Fruit fly (Drosophila melanogaster): ENCODE measurements around the gene Ada2b.
A peak's percentile ranks its signal among the peaks of the same experiment; 100 is the strongest.

Gene Ada2b

dm6 chr3R:8208378-8209021, 31.8 kb downstream of the Ada2b start (continued):
- TF ChIP-seq CG34422 (GFP tag; IDR thresholded peaks at IDR 0.05) = no peak
- TF ChIP-seq sim (GFP tag; IDR thresholded peaks at IDR 0.05) = no peak
- no peak for TF ChIP-seq fu2 (GFP tag; optimal IDR thresholded peaks at IDR 0.05)
- TF ChIP-seq z (GFP tag; IDR thresholded peaks at IDR 0.05) = no peak
- no peak for TF ChIP-seq CG6689 (GFP tag; IDR thresholded peaks at IDR 0.05)
- no peak for TF ChIP-seq dm (GFP tag; optimal IDR thresholded peaks at IDR 0.05)
- TF ChIP-seq pan (optimal IDR thresholded peaks at IDR 0.05) = no peak
- no peak for TF ChIP-seq pan (GFP tag; optimal IDR thresholded peaks at IDR 0.05 in 1 of 2, IDR thresholded peaks at IDR 0.05 in 1 of 2)
- no peak for TF ChIP-seq CG7987 (GFP tag; optimal IDR thresholded peaks at IDR 0.05)
- TF ChIP-seq Dfd (GFP tag; optimal IDR thresholded peaks at IDR 0.05) = no peak
- TF ChIP-seq ase (GFP tag; IDR thresholded peaks at IDR 0.05) = no peak
- TF ChIP-seq nerfin-1 (tag; optimal IDR thresholded peaks at IDR 0.05) = no peak
- TF ChIP-seq CG5953 (GFP tag; IDR thresholded peaks at IDR 0.05) = no peak
- no peak for TF ChIP-seq CG4424 (GFP tag; optimal IDR thresholded peaks at IDR 0.05)
- TF ChIP-seq vnd (GFP tag; IDR thresholded peaks at IDR 0.05; ENCODE audit: partially characterized antibody) = 0 out of 3 replicates have a peak, but pooled peaks have one; percentile 25
- no peak for TF ChIP-seq Hr51 (GFP tag; optimal IDR thresholded peaks at IDR 0.05)
- no peak for TF ChIP-seq Lhr (GFP tag; optimal IDR thresholded peaks at IDR 0.05)
- no peak for TF ChIP-seq cas (GFP tag; IDR thresholded peaks at IDR 0.05)
- no peak for TF ChIP-seq Sox102F (GFP tag; optimal IDR thresholded peaks at IDR 0.05)
- TF ChIP-seq Hmr (GFP tag; optimal IDR thresholded peaks at IDR 0.05) = no peak
- TF ChIP-seq CHES-1-like (GFP tag; optimal IDR thresholded peaks at IDR 0.05) = no peak
- TF ChIP-seq CG1792 (GFP tag; optimal IDR thresholded peaks at IDR 0.05) = no peak
- TF ChIP-seq CG3847 (GFP tag; IDR thresholded peaks at IDR 0.05) = no peak
- no peak for TF ChIP-seq Ssrp (tag; optimal IDR thresholded peaks at IDR 0.05)
- no peak for TF ChIP-seq scrt (GFP tag; optimal IDR thresholded peaks at IDR 0.05)
- no peak for TF ChIP-seq CG13424 (tag; optimal IDR thresholded peaks at IDR 0.05)
- TF ChIP-seq pb (GFP tag; optimal IDR thresholded peaks at IDR 0.05) = no peak
- no peak for TF ChIP-seq CG14441 (GFP tag; IDR thresholded peaks at IDR 0.05)
- TF ChIP-seq Fer1 (GFP tag; optimal IDR thresholded peaks at IDR 0.05) = no peak
- TF ChIP-seq Mrtf (GFP tag; IDR thresholded peaks at IDR 0.05) = no peak
- no peak for TF ChIP-seq gt (GFP tag; IDR thresholded peaks at IDR 0.05)
- TF ChIP-seq luna (GFP tag; optimal IDR thresholded peaks at IDR 0.05) = no peak
- no peak for TF ChIP-seq TFAM (GFP tag; optimal IDR thresholded peaks at IDR 0.05)
- TF ChIP-seq CG2712 (tag; optimal IDR thresholded peaks at IDR 0.05) = no peak
- peak; percentile 65 for TF ChIP-seq Hey (tag; optimal IDR thresholded peaks at IDR 0.05)
- no peak for TF ChIP-seq gsb (GFP tag; IDR thresholded peaks at IDR 0.05)
- no peak for TF ChIP-seq CG15269 (tag; optimal IDR thresholded peaks at IDR 0.05)
- peak; percentile 35 for TF ChIP-seq sens (GFP tag)
- no peak for TF ChIP-seq MBD-R2 (GFP tag; IDR thresholded peaks at IDR 0.05)
- no peak for TF ChIP-seq bcd (GFP tag; optimal IDR thresholded peaks at IDR 0.05)
- no peak for TF ChIP-seq pho (GFP tag; optimal IDR thresholded peaks at IDR 0.05)
- no peak for TF ChIP-seq CG11456 (GFP tag; IDR thresholded peaks at IDR 0.05)
- no peak for TF ChIP-seq eve (GFP tag; optimal IDR thresholded peaks at IDR 0.05)
- no peak for TF ChIP-seq ap (GFP tag; IDR thresholded peaks at IDR 0.05)
- no peak for TF ChIP-seq CG12155 (GFP tag; optimal IDR thresholded peaks at IDR 0.05)
- TF ChIP-seq Hr39 (optimal IDR thresholded peaks at IDR 0.05) = no peak
- TF ChIP-seq CG6765 (GFP tag; optimal IDR thresholded peaks at IDR 0.05) = no peak
- no peak for TF ChIP-seq sr (GFP tag; IDR thresholded peaks at IDR 0.05)
- TF ChIP-seq Myb (GFP tag; optimal IDR thresholded peaks at IDR 0.05) = no peak
- TF ChIP-seq shn (GFP tag; optimal IDR thresholded peaks at IDR 0.05) = no peak
- no peak for TF ChIP-seq CG12104 (GFP tag; optimal IDR thresholded peaks at IDR 0.05)
- no peak for TF ChIP-seq Sox100B (GFP tag; optimal IDR thresholded peaks at IDR 0.05)
- TF ChIP-seq Dref (GFP tag; IDR thresholded peaks at IDR 0.05) = no peak

Data from whole organism, embryonic.